Worm (Caenorhabditis elegans) whole organism, L4 larva: ENCODE data around the gene msra-1.

Experiments used
- F10B5.3 ChIP-seq: sonication (generic microtip); optimal IDR thresholded peaks from 2 replicates; lab custom pipeline; 2016; ENCODE audit warnings: mild to moderate bottlenecking, missing genetic modification characterization, missing compliant biosample characterization
- F44E2.7 ChIP-seq: fragments of 200-800 bp; sonication (Bioruptor generic); IDR thresholded peaks from 2 replicates; pipeline ENCODE4 v2.1.2; 2022; ENCODE audit warnings: missing genetic modification characterization, missing compliant biosample characterization
- F49E8.2 ChIP-seq: sonication (generic microtip); optimal IDR thresholded peaks from 2 replicates; lab custom pipeline; 2016; ENCODE audit warnings: missing compliant biosample characterization, mild to moderate bottlenecking, missing genetic modification characterization, borderline replicate concordance
- R02D3.7 ChIP-seq: fragments of 150-350 bp; sonication (generic microtip); optimal IDR thresholded peaks from 3 replicates; lab custom pipeline; 2014; ENCODE audit warnings: missing biosample characterization, missing genetic modification characterization
- Y48G9A.11 ChIP-seq: fragments of 200-800 bp; sonication (Bioruptor generic); IDR thresholded peaks from 2 replicates; pipeline ENCODE4 v1.3.6; 2022; ENCODE audit warnings: missing genetic modification reagents, missing genetic modification characterization, missing compliant biosample characterization
- Y5F2A.4 ChIP-seq: fragments of 200-800 bp; sonication (Bioruptor generic); optimal IDR thresholded peaks from 2 replicates; lab custom pipeline; 2018; ENCODE audit warnings: mild to moderate bottlenecking, missing genetic modification characterization, missing compliant biosample characterization
- ZK546.5 ChIP-seq, 2 experiments: sonication (generic microtip); optimal IDR thresholded peaks; 2 replicates each; lab custom pipeline; 2017; ENCODE audit warnings: missing biosample characterization in 2 of 2, missing genetic modification characterization in 2 of 2
- aha-1 ChIP-seq: fragments of 150-350 bp; peaks from one replicate; lab custom pipeline; 2014; ENCODE audit warnings: missing biosample characterization, missing genetic modification characterization
- aly-2 ChIP-seq: sonication (generic microtip); optimal IDR thresholded peaks from 2 replicates; lab custom pipeline; 2018; ENCODE audit warnings: missing biosample characterization, missing genetic modification characterization
- attf-4 ChIP-seq: sonication (generic microtip); optimal IDR thresholded peaks from 3 replicates; lab custom pipeline; 2017; ENCODE audit warnings: missing biosample characterization, missing genetic modification characterization
- ceh-32 ChIP-seq: sonication (generic microtip); optimal IDR thresholded peaks from 2 replicates; lab custom pipeline; 2016; ENCODE audit warnings: mild to moderate bottlenecking, missing genetic modification characterization, missing compliant biosample characterization; ENCODE audit not compliant: poor library complexity
- ces-1 ChIP-seq: fragments of 150-350 bp; sonication (generic microtip); optimal IDR thresholded peaks from 4 replicates; lab custom pipeline; 2014; ENCODE audit warnings: missing biosample characterization, missing genetic modification reagents, missing genetic modification characterization
- daf-16 ChIP-seq, 3 experiments: sonication (generic microtip); optimal IDR thresholded peaks; 2 replicates each; lab custom pipeline; 2016 to 2017; ENCODE audit warnings: missing genetic modification characterization in 3 of 3, missing genetic modification reagents in 3 of 3, mild to moderate bottlenecking in 2 of 3, missing compliant biosample characterization in 2 of 3, missing biosample characterization in 1 of 3, moderate library complexity in 1 of 3
- daf-8 ChIP-seq: fragments of 200-800 bp; sonication (Bioruptor generic); IDR thresholded peaks from 2 replicates; pipeline ENCODE4 v1.3.6; 2022; ENCODE audit warnings: missing genetic modification characterization, missing compliant biosample characterization
- dmd-6 ChIP-seq: fragments of 200-800 bp; sonication (Bioruptor generic); IDR thresholded peaks from 2 replicates; pipeline ENCODE4 v1.3.6; 2022; ENCODE audit warnings: missing genetic modification reagents, missing genetic modification characterization, missing compliant biosample characterization
- dmd-9 ChIP-seq: fragments of 200-800 bp; sonication (Bioruptor generic); IDR thresholded peaks from 2 replicates; pipeline ENCODE4 v1.3.6; 2022; ENCODE audit warnings: missing genetic modification reagents, missing genetic modification characterization, missing compliant biosample characterization
- egl-43 ChIP-seq: fragments of 200-800 bp; sonication (Bioruptor generic); IDR thresholded peaks from 2 replicates; pipeline ENCODE4 v1.3.6; 2022; ENCODE audit warnings: missing genetic modification reagents, missing genetic modification characterization, missing compliant biosample characterization
- hif-1 ChIP-seq, 2 experiments: sonication (generic microtip); optimal IDR thresholded peaks; 2 replicates each; lab custom pipeline; 2016 to 2017; ENCODE audit warnings: missing compliant biosample characterization in 2 of 2, missing genetic modification characterization in 2 of 2, missing genetic modification reagents in 2 of 2, missing genotype in 2 of 2, mild to moderate bottlenecking in 1 of 2
- hlh-11 ChIP-seq: fragments of 200-800 bp; sonication (Bioruptor generic); optimal IDR thresholded peaks from 2 replicates; lab custom pipeline; 2018; ENCODE audit warnings: mild to moderate bottlenecking, missing genetic modification characterization, missing compliant biosample characterization
- hlh-30 ChIP-seq: sonication (generic microtip); optimal IDR thresholded peaks from 2 replicates; lab custom pipeline; 2017; ENCODE audit warnings: antibody characterized with exemption, mild to moderate bottlenecking, missing genetic modification characterization, missing compliant biosample characterization; ENCODE audit not compliant: insufficient read depth
- lim-7 ChIP-seq: fragments of 200-800 bp; sonication (Bioruptor generic); IDR thresholded peaks from 2 replicates; pipeline ENCODE4 v1.3.6; 2022; ENCODE audit warnings: missing genetic modification characterization, missing compliant biosample characterization
- lin-13 ChIP-seq: fragments of 150-350 bp; optimal IDR thresholded peaks from 2 replicates; lab custom pipeline; 2014; ENCODE audit warnings: missing biosample characterization, missing genetic modification reagents, missing genetic modification characterization
- lin-15B ChIP-seq: fragments of 150-350 bp; sonication (generic microtip); optimal IDR thresholded peaks from 3 replicates; lab custom pipeline; 2014; ENCODE audit warnings: missing biosample characterization, missing genetic modification characterization
- lir-3 ChIP-seq: sonication (generic microtip); optimal IDR thresholded peaks from 2 replicates; lab custom pipeline; 2016; ENCODE audit warnings: mild to moderate bottlenecking, missing genetic modification characterization, missing compliant biosample characterization
- madf-5 ChIP-seq, 2 experiments: fragments of 200-800 bp; sonication (Bioruptor generic); IDR thresholded peaks; 2 replicates each; pipeline ENCODE4 v1.3.6; 2022; ENCODE audit warnings: missing compliant biosample characterization in 2 of 2, missing genetic modification characterization in 2 of 2
- madf-9 ChIP-seq: fragments of 200-800 bp; sonication (Bioruptor generic); conservative IDR thresholded peaks from 2 replicates; pipeline ENCODE4 v1.3.6; 2022; ENCODE audit warnings: missing genetic modification reagents, missing genetic modification characterization, missing compliant biosample characterization
- mdl-1 ChIP-seq, 2 experiments: fragments of 150-350 bp in 1 of 2; sonication (generic microtip) in 1 of 2; optimal IDR thresholded peaks; 2 replicates each; lab custom pipeline; 2014 to 2017; ENCODE audit warnings: missing biosample characterization in 2 of 2, missing genetic modification characterization in 2 of 2
- mdt-29 ChIP-seq: fragments of 200-800 bp; sonication (Bioruptor generic); IDR thresholded peaks from 2 replicates; pipeline ENCODE4 v1.3.6; 2022; ENCODE audit warnings: missing genetic modification reagents, missing genetic modification characterization, missing compliant biosample characterization
- nhr-11 ChIP-seq: fragments of 150-350 bp; optimal IDR thresholded peaks from 2 replicates; lab custom pipeline; 2014; ENCODE audit warnings: missing biosample characterization, missing genetic modification characterization
- nhr-111 ChIP-seq: fragments of 200-800 bp; sonication (Bioruptor generic); optimal IDR thresholded peaks from 2 replicates; lab custom pipeline; 2018; ENCODE audit warnings: mild to moderate bottlenecking, missing genetic modification characterization, missing compliant biosample characterization
- nhr-237 ChIP-seq: sonication (generic microtip); optimal IDR thresholded peaks from 2 replicates; lab custom pipeline; 2017; ENCODE audit warnings: missing biosample characterization, missing genetic modification characterization
- nhr-48 ChIP-seq: sonication (generic microtip); optimal IDR thresholded peaks from 2 replicates; lab custom pipeline; 2016; ENCODE audit warnings: mild to moderate bottlenecking, missing genetic modification characterization, missing compliant biosample characterization
- nhr-76 ChIP-seq: fragments of 150-350 bp; optimal IDR thresholded peaks from 2 replicates; lab custom pipeline; 2014; ENCODE audit warnings: missing biosample characterization, missing genetic modification characterization
- pha-4 ChIP-seq, 2 experiments: fragments of 150-350 bp in 1 of 2; fragments of 200-800 bp in 1 of 2; sonication (Bioruptor generic) in 1 of 2; IDR thresholded peaks in 1 of 2; optimal IDR thresholded peaks in 1 of 2; 2 replicates each; pipeline versions ENCODE4 v1.3.6 to Lab custom; 2014 to 2022; ENCODE audit warnings: missing genetic modification characterization in 2 of 2, missing genetic modification reagents in 2 of 2, missing biosample characterization in 1 of 2, missing compliant biosample characterization in 1 of 2
- set-16 ChIP-seq: fragments of 200-800 bp; sonication (Bioruptor generic); IDR thresholded peaks from 2 replicates; pipeline ENCODE4 v1.3.6; 2022; ENCODE audit warnings: missing genetic modification reagents, missing genetic modification characterization, missing compliant biosample characterization
- skn-1 ChIP-seq: fragments of 150-350 bp; optimal IDR thresholded peaks from 2 replicates; lab custom pipeline; 2014; ENCODE audit warnings: missing biosample characterization, missing genetic modification characterization
- tag-97 ChIP-seq: fragments of 200-800 bp; sonication (Bioruptor generic); IDR thresholded peaks from 2 replicates; pipeline ENCODE4 v1.3.6; 2022; ENCODE audit warnings: missing genetic modification characterization, missing compliant biosample characterization
- tra-1 ChIP-seq: fragments of 200-800 bp; sonication (Bioruptor generic); IDR thresholded peaks from 2 replicates; pipeline ENCODE4 v1.3.6; 2022; ENCODE audit warnings: missing genetic modification reagents, missing genetic modification characterization, missing compliant biosample characterization
- unc-62 ChIP-seq, 3 experiments: fragments of 150-350 bp in 1 of 3; sonication (generic microtip); optimal IDR thresholded peaks in 2 of 3; peaks in 1 of 3; 1 replicate in 1 of 3; 2 replicates in 2 of 3; lab custom pipeline; 2014 to 2017; ENCODE audit warnings: missing biosample characterization in 3 of 3, missing genetic modification characterization in 3 of 3, missing genetic modification reagents in 3 of 3, missing genotype in 1 of 3
- vab-7 ChIP-seq: fragments of 200-800 bp; sonication (Bioruptor generic); IDR thresholded peaks from 2 replicates; pipeline ENCODE4 v1.3.6; 2022; ENCODE audit warnings: missing genetic modification reagents, missing genetic modification characterization, missing compliant biosample characterization
- zag-1 ChIP-seq: fragments of 150-350 bp; optimal IDR thresholded peaks from 2 replicates; lab custom pipeline; 2014; ENCODE audit warnings: missing biosample characterization, missing genetic modification characterization
- zip-11 ChIP-seq: fragments of 200-800 bp; sonication (Bioruptor generic); IDR thresholded peaks from 2 replicates; pipeline ENCODE4 v1.3.6; 2022; ENCODE audit warnings: missing genetic modification characterization, missing compliant biosample characterization
- ztf-7 ChIP-seq: fragments of 150-350 bp; optimal IDR thresholded peaks from 2 replicates; lab custom pipeline; 2014; ENCODE audit warnings: missing biosample characterization, missing genetic modification characterization

msra-1 gene

ce11 chrII:7341572-7342303 lies 22.1 kb downstream of the msra-1 start:
- TF ChIP-seq tag-97, result no peak
- TF ChIP-seq madf-5 (GFP tag; IDR thresholded peaks at IDR 0.05; lab: Robert Waterston, UW), result no peak
- TF ChIP-seq hif-1 (tag; optimal IDR thresholded peaks at IDR 0.05; lab: Kevin White, UChicago), result peak; percentile 55 to 73
- TF ChIP-seq F49E8.2 (tag; lab: Kevin White, UChicago), result no peak
- TF ChIP-seq nhr-48 (tag; lab: Kevin White, UChicago), result no peak
- TF ChIP-seq dmd-9 (GFP tag; lab: Robert Waterston, UW), result no peak
- TF ChIP-seq pha-4 (GFP tag; IDR thresholded peaks at IDR 0.05; lab: Robert Waterston, UW), result no peak
- no peak for TF ChIP-seq pha-4 (tag; optimal IDR thresholded peaks at IDR 0.05; lab: Kevin White, UChicago)
- TF ChIP-seq ces-1, result no peak
- no peak for TF ChIP-seq ZK546.5 (tag; optimal IDR thresholded peaks at IDR 0.05; lab: Kevin White, UChicago)
- no peak for TF ChIP-seq tra-1 (GFP tag; lab: Robert Waterston, UW)
- TF ChIP-seq dmd-6, result peak; percentile 19; the same call in 1 of the 2 replicates
- TF ChIP-seq aly-2 (tag; lab: Kevin White, UChicago), result no peak
- no peak for TF ChIP-seq egl-43 (GFP tag; lab: Robert Waterston, UW)
- TF ChIP-seq mdt-29, result no peak
- TF ChIP-seq F44E2.7, result no peak
- TF ChIP-seq madf-9 (GFP tag; lab: Robert Waterston, UW), result no peak
- TF ChIP-seq zag-1 (tag; lab: Kevin White, UChicago), result no peak
- TF ChIP-seq F10B5.3 (tag; lab: Kevin White, UChicago), result no peak
- no peak for TF ChIP-seq set-16 (GFP tag; lab: Robert Waterston, UW)
- TF ChIP-seq lin-13 (GFP tag; lab: Kevin White, UChicago), result no peak
- TF ChIP-seq lir-3 (tag; lab: Kevin White, UChicago), result no peak
- TF ChIP-seq ceh-32 (tag; lab: Kevin White, UChicago), result no peak
- no peak for TF ChIP-seq lin-15B (tag; lab: Kevin White, UChicago)
- no peak for TF ChIP-seq lim-7
- TF ChIP-seq zip-11 (GFP tag; lab: Robert Waterston, UW), result no peak
- TF ChIP-seq hlh-11, result peak; percentile 18
- TF ChIP-seq nhr-76 (tag; lab: Kevin White, UChicago), result no peak
- TF ChIP-seq Y5F2A.4, result no peak
- TF ChIP-seq attf-4 (tag; lab: Kevin White, UChicago), result no peak
- TF ChIP-seq R02D3.7 (tag; lab: Kevin White, UChicago), result no peak
- no peak for TF ChIP-seq daf-8 (GFP tag; lab: Robert Waterston, UW)
- peak; percentile 9 for TF ChIP-seq hlh-30 (tag; lab: Kevin White, UChicago)
- TF ChIP-seq nhr-237, result no peak
- no peak for TF ChIP-seq Y48G9A.11 (GFP tag; lab: Robert Waterston, UW)
- peak in 1 of 2 experiments; percentile 26 for TF ChIP-seq unc-62 (GFP tag; optimal IDR thresholded peaks at IDR 0.05 in 1 of 2; lab: Kevin White, UChicago)
- TF ChIP-seq unc-62 (tag; optimal IDR thresholded peaks at IDR 0.05; lab: Kevin White, UChicago), result no peak
- TF ChIP-seq ztf-7 (tag; lab: Kevin White, UChicago), result no peak
- no peak for TF ChIP-seq skn-1 (tag; lab: Kevin White, UChicago)
- TF ChIP-seq nhr-11 (tag; lab: Kevin White, UChicago), result no peak
- TF ChIP-seq mdl-1 (tag; optimal IDR thresholded peaks at IDR 0.05; lab: Kevin White, UChicago), result no peak
- TF ChIP-seq aha-1, result peak; percentile 97
- no peak for TF ChIP-seq nhr-111 (GFP tag; lab: Kevin White, UChicago)
- TF ChIP-seq vab-7 (GFP tag; lab: Robert Waterston, UW), result no peak
- TF ChIP-seq daf-16 (GFP tag; optimal IDR thresholded peaks at IDR 0.05; lab: Kevin White, UChicago), result no peak
- no peak for TF ChIP-seq daf-16 (tag; optimal IDR thresholded peaks at IDR 0.05; lab: Kevin White, UChicago)
